In the genomic region with DNA sequence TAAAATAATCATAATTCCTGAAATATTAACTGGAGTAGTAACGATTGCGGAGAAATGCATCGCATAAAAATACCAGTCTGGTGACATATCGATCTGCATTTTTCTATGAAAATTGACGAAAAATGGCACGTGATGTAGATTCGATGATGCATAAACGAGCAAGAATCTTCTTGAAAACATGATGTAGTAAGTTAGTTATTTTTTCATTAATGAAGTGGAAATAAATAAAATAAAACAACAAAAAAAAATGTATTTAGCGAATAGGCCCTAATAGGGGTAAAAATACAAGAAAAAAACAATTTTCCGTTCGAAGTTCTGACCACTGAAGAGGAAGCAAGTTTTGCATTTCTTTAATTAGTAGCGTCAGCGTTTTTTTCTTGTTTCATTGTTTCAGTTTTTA, we compare ENCODE assay signal across 2 worm cellular contexts.
TF ChIP-seq lines count a peak whose summit lies in the region.

A gene (minus strand): TSS at position 101 of the 400 bp plus-strand sequence.

TF ChIP-seq in whole organism, L1 larva, 84 proteins besides CTCF, POLR2A, EP300 and RAD21:
- peak; percentile 39 for TF ChIP-seq fkh-8 (tag; optimal IDR thresholded peaks at IDR 0.05; lab: Kevin White, UChicago)
- TF ChIP-seq ceh-8 (GFP tag; optimal IDR thresholded peaks at IDR 0.05; lab: Kevin White, UChicago), result no peak

TF ChIP-seq in whole organism, L4 larva, 104 proteins besides CTCF, POLR2A, EP300 and RAD21:
- TF ChIP-seq aly-2 (tag; optimal IDR thresholded peaks at IDR 0.05; lab: Kevin White, UChicago) (no peak), aha-1 (tag; lab: Kevin White, UChicago) (peak; percentile 21)
